Worm (Caenorhabditis elegans): Measurements from ENCODE around the gene srw-143.

srw-143 gene

ce11 chrV:2892976-2893375 lies 48.3 kb downstream of the srw-143 start, which contains the start of gene srh-127:
srh-127 (plus strand) TSS chrV:2893276.
- TF ChIP-seq Y56A3A.18 (GFP tag; IDR thresholded peaks at IDR 0.05): no peak

DNA sequence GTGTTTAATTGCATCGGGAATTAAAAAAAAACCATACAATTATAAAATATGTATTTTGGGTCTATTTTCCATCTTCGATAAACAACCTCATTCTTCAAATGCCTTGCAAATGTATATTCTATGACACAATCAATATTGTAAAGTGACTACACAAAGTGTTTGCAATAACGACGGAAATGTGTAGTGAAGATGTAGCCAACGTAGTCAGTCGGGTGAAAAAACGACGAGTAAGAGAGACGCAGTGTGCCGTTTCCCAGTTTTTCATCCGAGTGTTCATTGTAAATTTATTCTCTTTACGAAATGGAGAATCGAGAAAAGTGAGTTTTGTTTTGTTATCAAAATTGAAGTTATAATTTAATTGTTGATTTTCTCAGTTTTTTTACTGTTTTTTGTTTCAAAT lies 49.4 kb downstream of the srw-143 start, which contains the start of gene F37B4.15:
Gene F37B4.15, plus strand, starts transcription at position 301 of the 400 bp plus-strand sequence.
- TF ChIP-seq ztf-3 (GFP tag; optimal IDR thresholded peaks at IDR 0.05): no peak
- no peak for TF ChIP-seq lin-54 (GFP tag; optimal IDR thresholded peaks at IDR 0.05)
- TF ChIP-seq hrde-1 (tag; optimal IDR thresholded peaks at IDR 0.05; ENCODE audit: borderline replicate concordance): no peak
- no peak for TF ChIP-seq let-526 (GFP tag; IDR thresholded peaks at IDR 0.05)
- TF ChIP-seq D2030.7 (GFP tag; IDR thresholded peaks at IDR 0.05): no peak
- TF ChIP-seq ztf-6 (GFP tag; IDR thresholded peaks at IDR 0.05): no peak

Measured in whole organism, young adult.